Worm (Caenorhabditis elegans): ENCODE data around the gene C27A2.7.
A peak's percentile ranks its signal among the peaks of the same experiment; 100 is the strongest.

The C27A2.7 gene

ce11 chrII:5032669-5033068 lies 38.5 kb downstream of the C27A2.7 start (continued):
- TF ChIP-seq sptf-2 (GFP tag; optimal IDR thresholded peaks at IDR 0.05) (peak; percentile 30), snpc-1.1 (tag; optimal IDR thresholded peaks at IDR 0.05; ENCODE audit: insufficient read depth) (no peak), F37B4.10 (GFP tag; IDR thresholded peaks at IDR 0.05) (0 out of 2 replicates have a peak, but pooled peaks have one; percentile 78), F23B12.7 (tag; optimal IDR thresholded peaks at IDR 0.05; ENCODE audit: insufficient read depth) (peak; percentile 67), B0035.1 (tag; optimal IDR thresholded peaks at IDR 0.05) (peak; percentile 43), let-607 (tag; optimal IDR thresholded peaks at IDR 0.05) (peak in 1 of 2 experiments; percentile 1), ama-1 (optimal IDR thresholded peaks at IDR 0.05) (no peak), ama-1 (GFP tag; optimal IDR thresholded peaks at IDR 0.05) (peak; percentile 59 to 60), K11D2.4 (GFP tag; IDR thresholded peaks at IDR 0.05) (no peak), F52B5.7 (tag; optimal IDR thresholded peaks at IDR 0.05) (peak; percentile 70), him-1 (tag; optimal IDR thresholded peaks at IDR 0.05) (peak; percentile 38), hmg-1.2 (GFP tag; IDR thresholded peaks at IDR 0.05) (peak; percentile 66), somi-1 (GFP tag; optimal IDR thresholded peaks at IDR 0.05) (no peak), dpl-1 (GFP tag; optimal IDR thresholded peaks at IDR 0.05) (no peak), atf-7 (tag; optimal IDR thresholded peaks at IDR 0.05) (peak; percentile 53), F39B2.1 (GFP tag; IDR thresholded peaks at IDR 0.05) (no peak), cebp-1 (GFP tag; IDR thresholded peaks at IDR 0.05) (peak; percentile 57), cebp-1 (tag; optimal IDR thresholded peaks at IDR 0.05) (peak; percentile 69), lsl-1 (GFP tag; optimal IDR thresholded peaks at IDR 0.05) (peak; percentile 60), snpc-1.3 (tag; optimal IDR thresholded peaks at IDR 0.05; ENCODE audit: insufficient read depth) (peak; percentile 62), attf-3 (GFP tag; conservative IDR thresholded peaks at IDR 0.05) (peak; percentile 57; the same call in 1 of the 2 replicates), K12H6.12 (tag; optimal IDR thresholded peaks at IDR 0.05) (peak; percentile 36), tbp1 (GFP tag; optimal IDR thresholded peaks at IDR 0.05) (peak; percentile 98), mel-28 (tag; optimal IDR thresholded peaks at IDR 0.05; ENCODE audit: borderline replicate concordance) (no peak), lag-1 (GFP tag; IDR thresholded peaks at IDR 0.05) (no peak), madf-10 (tag; optimal IDR thresholded peaks at IDR 0.05) (peak; percentile 36), sea-2 (GFP tag; IDR thresholded peaks at IDR 0.05) (no peak), aptf-2 (GFP tag; conservative IDR thresholded peaks at IDR 0.05) (no peak), dox-1 (GFP tag; IDR thresholded peaks at IDR 0.05) (peak; percentile 82), F57C9.4 (tag; optimal IDR thresholded peaks at IDR 0.05) (no peak), attf-6 (GFP tag; IDR thresholded peaks at IDR 0.05) (peak; percentile 73), nhr-179 (tag; optimal IDR thresholded peaks at IDR 0.05) (no peak), T07F8.4 (tag; optimal IDR thresholded peaks at IDR 0.05) (peak; percentile 38), xnd-1 (tag; optimal IDR thresholded peaks at IDR 0.05) (no peak), unc-130 (GFP tag; optimal IDR thresholded peaks at IDR 0.05) (peak; percentile 46), mcd-1 (GFP tag; IDR thresholded peaks at IDR 0.05) (peak; percentile 67), hlh-26 (GFP tag; conservative IDR thresholded peaks at IDR 0.05) (no peak), egl-18 (GFP tag; IDR thresholded peaks at IDR 0.05) (0 out of 2 replicates have a peak, but pooled peaks have one; percentile 19), mxl-1 (tag; optimal IDR thresholded peaks at IDR 0.05) (peak; percentile 60), egrh-3 (GFP tag; IDR thresholded peaks at IDR 0.05) (peak; percentile 39; the same call in 1 of the 2 replicates), nfya-2 (GFP tag; IDR thresholded peaks at IDR 0.05) (no peak), ztf-6 (GFP tag; IDR thresholded peaks at IDR 0.05) (0 out of 2 replicates have a peak, but pooled peaks have one; percentile 71), ceh-100 (GFP tag; IDR thresholded peaks at IDR 0.05) (peak; percentile 70), mes-4 (tag; optimal IDR thresholded peaks at IDR 0.05) (peak; percentile 72), Y67H2A.10 (GFP tag; conservative IDR thresholded peaks at IDR 0.05) (no peak), gei-17 (GFP tag; optimal IDR thresholded peaks at IDR 0.05) (no peak), F10E7.11 (tag; optimal IDR thresholded peaks at IDR 0.05) (peak; percentile 22), B0019.2 (GFP tag; conservative IDR thresholded peaks at IDR 0.05) (0 out of 2 replicates have a peak, but pooled peaks have one; percentile 40)

All from whole organism, young adult.